Worm (Caenorhabditis elegans) whole organism, mixed stage, embryonic: ENCODE measurements around the gene C17C3.6.

ENCODE experiments used
- bed-3 ChIP-seq: fragments of 200-800 bp; sonication (Bioruptor generic); optimal IDR thresholded peaks from 3 replicates; lab custom pipeline; 2018; ENCODE audit warnings: mild to moderate bottlenecking, missing genetic modification characterization, moderate library complexity, missing compliant biosample characterization
- elt-1 ChIP-seq: sonication (generic microtip); optimal IDR thresholded peaks from 2 replicates; lab custom pipeline; 2017; ENCODE audit warnings: missing genetic modification characterization, mild to moderate bottlenecking, missing compliant biosample characterization, antibody characterized with exemption, moderate library complexity, borderline replicate concordance; ENCODE audit not compliant: insufficient read depth
- nhr-12 ChIP-seq: fragments of 150-350 bp; optimal IDR thresholded peaks from 2 replicates; lab custom pipeline; 2014; ENCODE audit warnings: missing biosample characterization, missing genetic modification characterization
- pha-4 ChIP-seq: fragments of 150-350 bp; optimal IDR thresholded peaks from 2 replicates; lab custom pipeline; 2018; ENCODE audit warnings: missing biosample characterization, missing genetic modification reagents, missing genetic modification characterization
- snpc-4 ChIP-seq: fragments of 150-350 bp; optimal IDR thresholded peaks from 2 replicates; lab custom pipeline; 2014; ENCODE audit warnings: missing biosample characterization, missing genetic modification characterization
- unc-39 ChIP-seq: fragments of 150-350 bp; optimal IDR thresholded peaks from 2 replicates; lab custom pipeline; 2014; ENCODE audit warnings: missing biosample characterization, missing genetic modification characterization

DNA sequence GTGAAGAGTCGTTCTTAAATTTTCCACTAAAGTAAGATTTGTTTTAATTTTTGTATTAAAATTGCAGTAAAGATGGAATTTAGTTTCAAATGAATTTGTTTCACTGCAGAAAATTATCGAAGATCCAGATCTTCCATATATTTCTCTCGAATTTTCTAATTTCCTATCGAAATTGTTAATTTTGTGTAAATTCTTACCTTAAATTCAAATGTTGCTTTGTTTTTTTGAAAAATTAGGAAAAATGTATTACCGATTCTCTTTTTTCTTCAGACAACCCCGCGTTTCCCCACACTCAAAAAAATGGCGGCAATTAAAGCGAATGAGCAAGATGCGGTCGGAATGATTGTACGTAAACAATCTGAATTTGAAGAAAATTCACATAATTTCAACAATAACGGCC lies at the start of gene C17C3.6:
- TF ChIP-seq unc-39 (no peak), bed-3 (GFP tag; lab: Kevin White, UChicago) (no peak), nhr-12 (tag; lab: Kevin White, UChicago) (no peak), elt-1 (no peak), snpc-4 (tag; lab: Kevin White, UChicago) (no peak), pha-4 (no peak)
